Fruit fly (Drosophila melanogaster) whole organism, wandering third instar larva: Measurements from ENCODE around the gene CG17029.

ENCODE experiments used
- N ChIP-seq: fragments of >200 bp; optimal IDR thresholded peaks from 2 replicates; lab custom pipeline; 2018; ENCODE audit warnings: missing biosample characterization, missing external identifiers, missing genetic modification characterization
- Rel ChIP-seq, 2 experiments: fragments of 200-800 bp; sonication (Bioruptor generic) in 1 of 2; optimal IDR thresholded peaks; 2 replicates in 1 of 2; 3 replicates in 1 of 2; lab custom pipeline; 2016 to 2019; ENCODE audit warnings: mild to moderate bottlenecking in 2 of 2, missing biosample characterization in 2 of 2, missing genetic modification characterization in 2 of 2, moderate library complexity in 1 of 2
- ey ChIP-seq: fragments of 200-800 bp; sonication (Bioruptor generic); optimal IDR thresholded peaks from 2 replicates; lab custom pipeline; 2016; ENCODE audit warnings: missing biosample characterization, missing genetic modification characterization
- foxo ChIP-seq, 2 experiments: fragments of 200-800 bp; sonication (Bioruptor generic); optimal IDR thresholded peaks; 2 replicates in 1 of 2; 3 replicates in 1 of 2; lab custom pipeline; 2016 to 2017; ENCODE audit warnings: missing biosample characterization in 2 of 2, missing genetic modification characterization in 2 of 2
- h ChIP-seq: fragments of 200-800 bp; sonication (Bioruptor generic); optimal IDR thresholded peaks from 3 replicates; lab custom pipeline; 2016; ENCODE audit warnings: missing biosample characterization, mild to moderate bottlenecking, missing genetic modification characterization
- psq ChIP-seq: fragments of 200-800 bp; sonication (Bioruptor generic); optimal IDR thresholded peaks from 3 replicates; lab custom pipeline; 2017; ENCODE audit warnings: missing biosample characterization, mild to moderate bottlenecking, missing genetic modification characterization, moderate library complexity

DNA sequence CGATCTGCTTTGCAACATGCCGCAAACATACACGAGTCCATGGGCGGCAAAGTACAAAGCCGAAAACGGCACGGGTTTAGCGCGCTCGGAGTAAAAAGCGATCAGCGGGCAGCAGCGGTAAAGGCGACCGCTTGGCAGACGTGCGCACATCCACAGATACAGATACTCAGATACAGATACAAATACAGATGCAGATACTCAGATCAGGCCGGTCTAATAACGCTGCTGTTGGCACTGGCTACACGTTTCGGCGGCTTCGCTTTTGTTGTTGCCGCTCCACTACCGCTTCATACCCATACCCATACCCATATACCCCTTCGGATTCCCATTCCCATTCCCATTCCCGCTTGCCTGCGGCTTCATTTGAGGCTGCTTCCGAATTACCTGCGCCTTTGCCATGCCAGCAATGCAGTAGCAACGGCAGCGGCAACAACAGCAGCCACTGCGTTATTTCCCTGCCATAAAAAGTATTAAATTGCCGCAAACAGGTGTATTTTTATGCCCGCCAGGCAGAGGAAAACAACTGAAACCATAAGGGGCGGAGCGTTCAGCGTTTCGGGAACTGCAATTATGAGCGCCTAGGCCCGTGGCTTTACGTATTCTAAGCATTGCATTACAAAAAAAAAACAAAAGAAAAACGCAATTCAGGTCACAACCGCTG is 48.5 kb downstream of the CG17029 start:
- TF ChIP-seq Rel (GFP tag; optimal IDR thresholded peaks at IDR 0.05; lab: Kevin White, UChicago) (no peak), Rel (tag; optimal IDR thresholded peaks at IDR 0.05; lab: Kevin White, UChicago) (no peak), psq (no peak), N (GFP tag; lab: Kevin White, UChicago) (no peak), h (GFP tag; lab: Kevin White, UChicago) (no peak), ey (GFP tag; lab: Kevin White, UChicago) (no peak), foxo (GFP tag; optimal IDR thresholded peaks at IDR 0.05; lab: Kevin White, UChicago) (no peak)
